Fruit fly (Drosophila melanogaster) whole organism, embryonic: ENCODE data around the gene CG13671.
A peak's percentile ranks its signal among the peaks of the same experiment; 100 is the strongest.

ENCODE experiments used
- Abd-B ChIP-seq: fragments of 200-800 bp; sonication (Bioruptor generic); optimal IDR thresholded peaks from 2 replicates; lab custom pipeline; 2018; ENCODE audit warnings: missing biosample characterization, mild to moderate bottlenecking, missing genetic modification characterization, moderate library complexity
- CG10462 ChIP-seq: fragments of 200-800 bp; sonication (Bioruptor generic); optimal IDR thresholded peaks from 2 replicates; lab custom pipeline; 2016; ENCODE audit warnings: missing biosample characterization, missing genetic modification characterization
- CG12219 ChIP-seq: fragments of 200-800 bp; sonication (Bioruptor generic); optimal IDR thresholded peaks from 3 replicates; lab custom pipeline; 2018; ENCODE audit warnings: missing biosample characterization, mild to moderate bottlenecking, missing genetic modification characterization
- CG12299 ChIP-seq: fragments of 200-800 bp; sonication (Bioruptor generic); optimal IDR thresholded peaks from 2 replicates; lab custom pipeline; 2018; ENCODE audit warnings: missing biosample characterization, mild to moderate bottlenecking, missing genetic modification characterization
- CG12391 ChIP-seq: fragments of 200-800 bp; sonication (Bioruptor generic); optimal IDR thresholded peaks from 3 replicates; lab custom pipeline; 2018; ENCODE audit warnings: missing biosample characterization, mild to moderate bottlenecking, missing genetic modification characterization, moderate library complexity
- CG15011 ChIP-seq: fragments of 200-800 bp; sonication (Bioruptor generic); optimal IDR thresholded peaks from 3 replicates; lab custom pipeline; 2018; ENCODE audit warnings: missing biosample characterization, mild to moderate bottlenecking, missing genetic modification characterization
- CG17328 ChIP-seq: fragments of 200-800 bp; sonication (Bioruptor generic); IDR thresholded peaks from 2 replicates; pipeline ENCODE4 v1.3.6; 2022; ENCODE audit warnings: missing biosample characterization, missing genetic modification characterization
- CG17612 ChIP-seq: fragments of 200-800 bp; sonication (Bioruptor generic); IDR thresholded peaks from 2 replicates; pipeline ENCODE4 v1.3.6; 2022; ENCODE audit warnings: missing biosample characterization, missing genetic modification characterization
- CG2120 ChIP-seq: fragments of 200-800 bp; sonication (Bioruptor generic); optimal IDR thresholded peaks from 3 replicates; lab custom pipeline; 2016; ENCODE audit warnings: missing biosample characterization, missing genetic modification characterization
- CG2199 ChIP-seq: fragments of 200-800 bp; sonication (Bioruptor generic); IDR thresholded peaks from 3 replicates; pipeline ENCODE4 v1.3.6; 2022; ENCODE audit warnings: missing biosample characterization, missing genetic modification characterization
- CG31224 ChIP-seq: fragments of 200-800 bp; sonication (Bioruptor generic); IDR thresholded peaks from 2 replicates; pipeline ENCODE4 v1.3.6; 2022; ENCODE audit warnings: missing biosample characterization, missing genetic modification characterization
- CG32532 ChIP-seq: fragments of 200-800 bp; sonication (Bioruptor generic); IDR thresholded peaks from 2 replicates; pipeline ENCODE4 v1.3.6; 2022; ENCODE audit warnings: missing biosample characterization, missing genetic modification characterization
- CG4424 ChIP-seq: fragments of 200-800 bp; sonication (Bioruptor generic); optimal IDR thresholded peaks from 3 replicates; lab custom pipeline; 2016; ENCODE audit warnings: missing biosample characterization, missing genetic modification characterization
- CG7987 ChIP-seq: fragments of 200-800 bp; sonication (Bioruptor generic); optimal IDR thresholded peaks from 2 replicates; lab custom pipeline; 2018; ENCODE audit warnings: missing biosample characterization, mild to moderate bottlenecking, missing genetic modification characterization, moderate library complexity
- CG8924 ChIP-seq: fragments of 200-800 bp; optimal IDR thresholded peaks from 3 replicates; lab custom pipeline; 2019; ENCODE audit warnings: missing biosample characterization, mild to moderate bottlenecking, missing genetic modification characterization, moderate library complexity
- CG8944 ChIP-seq: fragments of 200-800 bp; sonication (Bioruptor generic); optimal IDR thresholded peaks from 3 replicates; lab custom pipeline; 2016; ENCODE audit warnings: missing biosample characterization, missing genetic modification characterization
- Dad ChIP-seq: fragments of 200-800 bp; sonication (Bioruptor generic); optimal IDR thresholded peaks from 3 replicates; lab custom pipeline; 2016; ENCODE audit warnings: missing biosample characterization, missing genetic modification characterization
- Dbx ChIP-seq: fragments of 200-800 bp; sonication (Bioruptor generic); IDR thresholded peaks from 3 replicates; pipeline ENCODE4 v1.3.6; 2022; ENCODE audit warnings: missing biosample characterization, missing genetic modification characterization
- Dp ChIP-seq: fragments of 200-800 bp; sonication (Bioruptor generic); optimal IDR thresholded peaks from 2 replicates; lab custom pipeline; 2018; ENCODE audit warnings: missing biosample characterization, mild to moderate bottlenecking, missing genetic modification characterization, moderate library complexity
- Elba2 ChIP-seq: fragments of 200-800 bp; sonication (Bioruptor generic); optimal IDR thresholded peaks from 3 replicates; lab custom pipeline; 2016; ENCODE audit warnings: missing biosample characterization, missing genetic modification characterization
- Kr ChIP-seq: fragments of 200-800 bp; sonication (Bioruptor generic); optimal IDR thresholded peaks from 2 replicates; lab custom pipeline; 2017; ENCODE audit warnings: missing biosample characterization, mild to moderate bottlenecking, missing genetic modification characterization
- MBD-R2 ChIP-seq: fragments of 200-800 bp; sonication (Bioruptor generic); IDR thresholded peaks from 2 replicates; pipeline ENCODE4 v1.3.6; 2022; ENCODE audit warnings: missing biosample characterization, missing genetic modification characterization
- caup ChIP-seq: fragments of 200-800 bp; sonication (Bioruptor generic); optimal IDR thresholded peaks from 3 replicates; lab custom pipeline; 2017; ENCODE audit warnings: missing biosample characterization, mild to moderate bottlenecking, missing genetic modification characterization, moderate library complexity; ENCODE audit not compliant: severe bottlenecking
- crp ChIP-seq, 2 experiments: fragments of 200-800 bp; sonication (Bioruptor generic); optimal IDR thresholded peaks; 2 replicates in 1 of 2; 3 replicates in 1 of 2; lab custom pipeline; 2017; ENCODE audit warnings: missing biosample characterization in 2 of 2, missing genetic modification characterization in 2 of 2, mild to moderate bottlenecking in 1 of 2, moderate library complexity in 1 of 2
- cwo ChIP-seq: fragments of 200-800 bp; sonication (Bioruptor generic); optimal IDR thresholded peaks from 3 replicates; lab custom pipeline; 2017; ENCODE audit warnings: missing biosample characterization, missing genetic modification characterization, mild to moderate bottlenecking, moderate library complexity, missing genetic modification reagents
- dan ChIP-seq: fragments of 200-800 bp; sonication (Bioruptor generic); IDR thresholded peaks from 2 replicates; pipeline ENCODE4 v1.3.6; 2022; ENCODE audit warnings: missing biosample characterization, missing genetic modification characterization
- danr ChIP-seq: fragments of 200-800 bp; sonication (Bioruptor generic); IDR thresholded peaks from 2 replicates; pipeline ENCODE4 v1.3.6; 2022; ENCODE audit warnings: missing biosample characterization, missing genetic modification characterization
- disco-r ChIP-seq: fragments of 200-800 bp; sonication (Bioruptor generic); optimal IDR thresholded peaks from 2 replicates; lab custom pipeline; 2016; ENCODE audit warnings: missing biosample characterization, missing genetic modification characterization
- dm ChIP-seq: fragments of 200-800 bp; sonication (Bioruptor generic); optimal IDR thresholded peaks from 3 replicates; lab custom pipeline; 2016; ENCODE audit warnings: missing biosample characterization, missing genetic modification characterization
- dmrt99B ChIP-seq: fragments of 200-800 bp; sonication (Bioruptor generic); optimal IDR thresholded peaks from 2 replicates; lab custom pipeline; 2018; ENCODE audit warnings: missing biosample characterization, mild to moderate bottlenecking, missing genetic modification characterization, moderate library complexity
- ewg ChIP-seq: fragments of 200-800 bp; sonication (Bioruptor generic); optimal IDR thresholded peaks from 3 replicates; lab custom pipeline; 2017; ENCODE audit warnings: mild to moderate bottlenecking, missing biosample characterization, missing genetic modification reagents, missing genetic modification characterization
- fd64A ChIP-seq: fragments of 200-800 bp; sonication (Bioruptor generic); optimal IDR thresholded peaks from 3 replicates; lab custom pipeline; 2018; ENCODE audit warnings: missing biosample characterization, mild to moderate bottlenecking, missing genetic modification characterization
- grau ChIP-seq: fragments of 200-800 bp; optimal IDR thresholded peaks from 3 replicates; lab custom pipeline; 2019; ENCODE audit warnings: missing biosample characterization, mild to moderate bottlenecking, missing genetic modification characterization, moderate library complexity
- gro ChIP-seq: fragments of 200-800 bp; sonication (Bioruptor generic); optimal IDR thresholded peaks from 2 replicates; lab custom pipeline; 2016; ENCODE audit warnings: missing biosample characterization, missing genetic modification characterization
- ind ChIP-seq: fragments of 200-800 bp; sonication (Bioruptor generic); optimal IDR thresholded peaks from 3 replicates; lab custom pipeline; 2016; ENCODE audit warnings: missing biosample characterization, missing genetic modification characterization
- knrl ChIP-seq: fragments of 200-800 bp; sonication (Bioruptor generic); IDR thresholded peaks from 3 replicates; pipeline ENCODE4 v1.3.6; 2022; ENCODE audit warnings: missing biosample characterization, missing genetic modification characterization; ENCODE audit not compliant: partially characterized antibody
- mirr ChIP-seq: fragments of 200-800 bp; sonication (Bioruptor generic); optimal IDR thresholded peaks from 3 replicates; lab custom pipeline; 2018; ENCODE audit warnings: missing biosample characterization, mild to moderate bottlenecking, missing genetic modification characterization
- pan ChIP-seq, 4 experiments: fragments of >200 bp in 3 of 4; fragments of 200-800 bp in 1 of 4; sonication (Bioruptor generic) in 1 of 4; optimal IDR thresholded peaks in 3 of 4; IDR thresholded peaks in 1 of 4; 2 replicates each; pipeline versions ENCODE4 v1.3.6 to Lab custom; 2017 to 2022; ENCODE audit warnings: missing biosample characterization in 2 of 4, missing genetic modification characterization in 2 of 4, mixed read lengths in 1 of 4
- peb ChIP-seq: fragments of 200-800 bp; sonication (Bioruptor generic); IDR thresholded peaks from 2 replicates; pipeline ENCODE4 v1.3.6; 2022; ENCODE audit warnings: missing biosample characterization, missing genetic modification characterization
- pum ChIP-seq: fragments of 200-800 bp; sonication (Bioruptor generic); optimal IDR thresholded peaks from 2 replicates; lab custom pipeline; 2016; ENCODE audit warnings: missing biosample characterization, missing genetic modification characterization
- salm ChIP-seq: fragments of 200-800 bp; sonication (Bioruptor generic); optimal IDR thresholded peaks from 2 replicates; lab custom pipeline; 2018; ENCODE audit warnings: missing biosample characterization, mild to moderate bottlenecking, missing genetic modification characterization
- slou ChIP-seq: fragments of 200-800 bp; sonication (Bioruptor generic); optimal IDR thresholded peaks from 3 replicates; lab custom pipeline; 2016; ENCODE audit warnings: missing biosample characterization, missing genetic modification characterization
- ssp ChIP-seq: fragments of 200-800 bp; sonication (Bioruptor generic); IDR thresholded peaks from 2 replicates; pipeline ENCODE4 v1.3.6; 2022; ENCODE audit warnings: missing biosample characterization, missing genetic modification characterization
- tap ChIP-seq: fragments of 200-800 bp; optimal IDR thresholded peaks from 3 replicates; lab custom pipeline; 2019; ENCODE audit warnings: missing biosample characterization, mild to moderate bottlenecking, missing genetic modification characterization, moderate library complexity
- ttk ChIP-seq: fragments of 200-800 bp; sonication (Bioruptor generic); IDR thresholded peaks from 2 replicates; pipeline ENCODE4 v2.1.2; 2022; ENCODE audit warnings: missing biosample characterization, missing genetic modification characterization
- unpg ChIP-seq: fragments of 200-800 bp; sonication (Bioruptor generic); optimal IDR thresholded peaks from 3 replicates; lab custom pipeline; 2018; ENCODE audit warnings: missing biosample characterization, mild to moderate bottlenecking, missing genetic modification characterization, moderate library complexity
- vfl ChIP-seq: fragments of 200-800 bp; sonication (Bioruptor generic); optimal IDR thresholded peaks from 2 replicates; lab custom pipeline; 2016; ENCODE audit warnings: missing biosample characterization, missing genetic modification characterization
- zfh1 ChIP-seq: fragments of 200-800 bp; sonication (Bioruptor generic); IDR thresholded peaks from 3 replicates; pipeline ENCODE4 v1.3.6; 2022; ENCODE audit warnings: missing biosample characterization, missing genetic modification characterization

CG13671 gene

dm6 chr3L:8299224-8300130 lies at the start of gene CG13671, which contains the start of gene Arl5 (continued):
- TF ChIP-seq ssp (GFP tag; lab: Robert Waterston, UW) (peak; percentile 72), ewg (GFP tag; lab: Kevin White, UChicago) (peak; percentile 49), ind (peak; percentile 88), tap (tag; lab: Kevin White, UChicago) (no peak), CG15011 (no peak), CG2120 (GFP tag; lab: Kevin White, UChicago) (peak; percentile 84), Dp (GFP tag; lab: Kevin White, UChicago) (peak; percentile 44), Dbx (GFP tag; lab: Robert Waterston, UW) (peak; percentile 85), cwo (peak; percentile 44), Abd-B (GFP tag; lab: Kevin White, UChicago) (peak; percentile 79), gro (GFP tag; lab: Kevin White, UChicago) (peak; percentile 27), CG17328 (GFP tag; lab: Robert Waterston, UW) (peak; percentile 83), Kr (GFP tag; lab: Kevin White, UChicago) (no peak), mirr (peak; percentile 27), CG12299 (tag; lab: Kevin White, UChicago) (peak; percentile 22), crp (GFP tag; optimal IDR thresholded peaks at IDR 0.05; lab: Kevin White, UChicago) (peak in 1 of 2 experiments; percentile 89), CG10462 (GFP tag; lab: Kevin White, UChicago) (peak; percentile 79), salm (tag; lab: Kevin White, UChicago) (peak; percentile 25), fd64A (GFP tag; lab: Kevin White, UChicago) (no peak), disco-r (GFP tag; lab: Kevin White, UChicago) (no peak), grau (peak; percentile 65), dmrt99B (tag; lab: Kevin White, UChicago) (no peak), CG8944 (peak; percentile 39), pan (optimal IDR thresholded peaks at IDR 0.05; lab: Kevin White, UChicago) (no peak), pan (GFP tag; optimal IDR thresholded peaks at IDR 0.05 in 1 of 2, IDR thresholded peaks at IDR 0.05 in 1 of 2) (peak in 1 of 2 experiments; percentile 81), CG8924 (peak; percentile 66), CG17612 (GFP tag; lab: Robert Waterston, UW) (0 out of 2 replicates have a peak, but pooled peaks have one; percentile 33), knrl (GFP tag; lab: Robert Waterston, UW) (peak; percentile 80), caup (GFP tag; lab: Kevin White, UChicago) (peak; percentile 74), pum (peak; percentile 54), CG4424 (GFP tag; lab: Kevin White, UChicago) (peak; percentile 83), unpg (GFP tag; lab: Kevin White, UChicago) (peak; percentile 78), Elba2 (GFP tag; lab: Kevin White, UChicago) (peak; percentile 54), dm (GFP tag; lab: Kevin White, UChicago) (no peak), MBD-R2 (GFP tag; lab: Robert Waterston, UW) (peak; percentile 94), CG31224 (GFP tag; lab: Robert Waterston, UW) (peak; percentile 66), slou (GFP tag; lab: Kevin White, UChicago) (peak; percentile 79), CG7987 (GFP tag; lab: Kevin White, UChicago) (peak; percentile 42), CG32532 (GFP tag; lab: Robert Waterston, UW) (peak; percentile 84), CG12219 (GFP tag; lab: Kevin White, UChicago) (no peak), CG2199 (no peak), dan (GFP tag; lab: Robert Waterston, UW) (peak; percentile 12; the same call in 1 of the 2 replicates), Dad (GFP tag; lab: Kevin White, UChicago) (peak; percentile 44), zfh1 (GFP tag; lab: Robert Waterston, UW) (peak; percentile 85), vfl (GFP tag; lab: Kevin White, UChicago) (peak; percentile 54), ttk (GFP tag; lab: Robert Waterston, UW) (peak; percentile 65), peb (GFP tag; lab: Robert Waterston, UW) (peak; percentile 52), CG12391 (peak; percentile 91), danr (GFP tag; lab: Robert Waterston, UW) (no peak; the same call in 1 of the 2 replicates)
